Fruit fly (Drosophila melanogaster) whole organism, pupa: ENCODE data around the gene sun.

ENCODE experiments used
- CG13204 ChIP-seq: fragments of 200-800 bp; sonication (Bioruptor generic); optimal IDR thresholded peaks from 2 replicates; lab custom pipeline; 2018; ENCODE audit warnings: missing biosample characterization, mild to moderate bottlenecking, missing genetic modification characterization, moderate library complexity
- CG15710 ChIP-seq: fragments of 200-800 bp; sonication (Bioruptor generic); optimal IDR thresholded peaks from 2 replicates; lab custom pipeline; 2018; ENCODE audit warnings: missing biosample characterization, mild to moderate bottlenecking, missing genetic modification characterization, moderate library complexity
- CG17806 ChIP-seq: fragments of 200-800 bp; sonication (Bioruptor generic); optimal IDR thresholded peaks from 2 replicates; lab custom pipeline; 2018; ENCODE audit warnings: missing biosample characterization, mild to moderate bottlenecking, missing genetic modification characterization, moderate library complexity
- CG32121 ChIP-seq: fragments of 200-800 bp; sonication (Bioruptor generic); IDR thresholded peaks from 2 replicates; pipeline ENCODE4 v1.3.6; 2022; ENCODE audit warnings: missing biosample characterization, missing genetic modification characterization
- CG8159 ChIP-seq: fragments of 200-800 bp; sonication (Bioruptor generic); optimal IDR thresholded peaks from 3 replicates; lab custom pipeline; 2018; ENCODE audit warnings: missing biosample characterization, mild to moderate bottlenecking, missing genetic modification characterization, moderate library complexity
- CG8301 ChIP-seq: fragments of 200-800 bp; sonication (Bioruptor generic); optimal IDR thresholded peaks from 2 replicates; lab custom pipeline; 2018; ENCODE audit warnings: missing biosample characterization, mild to moderate bottlenecking, missing genetic modification characterization
- CG9948 ChIP-seq: fragments of 200-800 bp; sonication (Bioruptor generic); optimal IDR thresholded peaks from 2 replicates; lab custom pipeline; 2018; ENCODE audit warnings: missing biosample characterization, mild to moderate bottlenecking, missing genetic modification characterization, moderate library complexity
- EcR ChIP-seq: fragments of 200-800 bp; sonication (Bioruptor generic); optimal IDR thresholded peaks from 3 replicates; lab custom pipeline; 2019; ENCODE audit warnings: missing biosample characterization, missing genetic modification characterization, mild to moderate bottlenecking, moderate library complexity, missing genetic modification reagents
- Ets98B ChIP-seq: fragments of 200-800 bp; sonication (Bioruptor generic); IDR thresholded peaks from 2 replicates; pipeline ENCODE4 v1.3.6; 2022; ENCODE audit warnings: missing biosample characterization, missing genetic modification characterization
- Pif1B ChIP-seq: fragments of 200-800 bp; sonication (Bioruptor generic); optimal IDR thresholded peaks from 3 replicates; lab custom pipeline; 2016; ENCODE audit warnings: missing biosample characterization, missing genetic modification characterization
- Snoo ChIP-seq: fragments of 200-800 bp; sonication (Bioruptor generic); optimal IDR thresholded peaks from 3 replicates; lab custom pipeline; 2017; ENCODE audit warnings: missing biosample characterization, mild to moderate bottlenecking, missing genetic modification characterization, inconsistent platforms
- rn ChIP-seq: fragments of 200-800 bp; sonication (Bioruptor generic); IDR thresholded peaks from 2 replicates; pipeline ENCODE4 v1.3.6; 2022; ENCODE audit warnings: missing biosample characterization, missing genetic modification characterization

DNA sequence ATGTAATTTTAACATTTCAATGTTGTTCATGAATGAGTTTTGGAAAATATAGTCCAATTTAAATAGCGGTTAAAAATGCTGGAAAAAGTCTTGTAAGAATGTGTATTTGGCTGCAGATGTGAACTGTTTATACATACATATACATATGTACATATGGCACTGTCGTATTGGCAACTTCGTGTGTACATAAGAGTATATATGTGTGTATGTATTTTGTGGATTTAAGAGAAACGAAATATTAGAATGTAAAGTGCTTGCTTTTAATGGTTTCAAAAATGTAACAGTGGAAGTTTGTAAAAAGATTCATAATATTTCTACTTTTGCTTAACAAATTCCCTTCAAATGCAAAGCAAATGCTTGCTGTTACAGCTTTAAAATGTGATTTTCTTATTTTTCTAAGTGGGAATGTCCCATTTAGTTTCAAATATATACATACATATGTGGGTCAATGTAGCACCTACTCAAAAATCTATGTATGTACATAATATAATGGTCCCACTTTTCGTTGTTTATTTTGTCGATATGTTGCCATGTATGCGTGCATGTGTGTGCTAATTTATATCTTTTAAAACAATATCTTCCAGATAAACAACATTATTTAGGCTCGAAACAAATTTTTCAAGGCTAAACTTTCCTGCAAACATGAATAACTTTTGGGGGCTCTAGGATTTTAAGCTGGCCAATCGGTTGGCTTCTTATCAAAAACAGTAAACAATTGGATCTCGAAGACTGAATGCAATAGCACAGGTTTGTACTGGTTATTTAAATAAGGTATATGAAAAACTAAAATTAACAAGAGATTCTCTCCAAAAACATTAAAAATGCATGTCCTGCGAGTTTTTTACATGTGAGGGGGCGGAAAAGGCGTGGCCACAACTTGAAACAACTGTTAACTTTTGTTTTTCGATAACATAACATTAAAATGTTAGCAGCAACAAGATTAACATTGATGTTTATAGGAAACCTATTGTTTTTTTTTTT is 22.0 kb upstream of the sun start:
- no peak for TF ChIP-seq CG9948 (tag; lab: Kevin White, UChicago)
- TF ChIP-seq Pif1B (GFP tag; lab: Kevin White, UChicago): no peak
- TF ChIP-seq CG13204: no peak
- no peak for TF ChIP-seq CG17806 (tag; lab: Kevin White, UChicago)
- no peak; the same call in 1 of the 2 replicates for TF ChIP-seq Ets98B (GFP tag; lab: Robert Waterston, UW)
- no peak for TF ChIP-seq CG32121 (GFP tag; lab: Robert Waterston, UW)
- no peak for TF ChIP-seq EcR (GFP tag; lab: Kevin White, UChicago)
- no peak for TF ChIP-seq CG8301 (tag; lab: Kevin White, UChicago)
- no peak for TF ChIP-seq CG15710
- no peak for TF ChIP-seq rn
- TF ChIP-seq CG8159 (tag; lab: Kevin White, UChicago): no peak
- TF ChIP-seq Snoo (tag; lab: Kevin White, UChicago): no peak
